Fruit fly (Drosophila melanogaster) whole organism, embryonic: ENCODE data around the gene CG33108.

Source experiments
- ATbp ChIP-seq: fragments of 200-800 bp; sonication (Bioruptor generic); optimal IDR thresholded peaks from 2 replicates; lab custom pipeline; 2017; ENCODE audit warnings: missing biosample characterization, mild to moderate bottlenecking, missing genetic modification characterization, missing genetic modification reagents
- Blimp-1 ChIP-seq: fragments of 200-800 bp; sonication (Bioruptor generic); optimal IDR thresholded peaks from 3 replicates; lab custom pipeline; 2018; ENCODE audit warnings: missing biosample characterization, missing genetic modification characterization, mild to moderate bottlenecking, moderate library complexity, missing genetic modification reagents
- CG10274 ChIP-seq: fragments of 200-800 bp; sonication (Bioruptor generic); optimal IDR thresholded peaks from 3 replicates; lab custom pipeline; 2017; ENCODE audit warnings: missing biosample characterization, mild to moderate bottlenecking, missing genetic modification characterization
- CG10321 ChIP-seq: fragments of 200-800 bp; sonication (Bioruptor generic); IDR thresholded peaks from 2 replicates; pipeline ENCODE4 v1.3.6; 2022; ENCODE audit warnings: missing biosample characterization, missing genetic modification characterization
- CG11456 ChIP-seq: fragments of 200-800 bp; sonication (Bioruptor generic); IDR thresholded peaks from 3 replicates; pipeline ENCODE4 v1.3.6; 2022; ENCODE audit warnings: missing biosample characterization, missing genetic modification characterization
- CG2116 ChIP-seq: fragments of 200-800 bp; sonication (Bioruptor generic); optimal IDR thresholded peaks from 3 replicates; lab custom pipeline; 2018; ENCODE audit warnings: missing biosample characterization, mild to moderate bottlenecking, missing genetic modification characterization
- CG30431 ChIP-seq: fragments of 200-800 bp; sonication (Bioruptor generic); optimal IDR thresholded peaks from 2 replicates; lab custom pipeline; 2017; ENCODE audit warnings: missing biosample characterization, missing genetic modification characterization
- CG31365 ChIP-seq: fragments of 200-800 bp; sonication (Bioruptor generic); optimal IDR thresholded peaks from 2 replicates; lab custom pipeline; 2018; ENCODE audit warnings: missing biosample characterization, mild to moderate bottlenecking, missing genetic modification characterization
- CG32772 ChIP-seq: fragments of 200-800 bp; sonication (Bioruptor generic); IDR thresholded peaks from 2 replicates; pipeline ENCODE4 v1.3.6; 2022; ENCODE audit warnings: missing biosample characterization, missing genetic modification characterization
- CG34422 ChIP-seq: fragments of 200-800 bp; sonication (Bioruptor generic); IDR thresholded peaks from 3 replicates; pipeline ENCODE4 v1.3.6; 2022; ENCODE audit warnings: missing biosample characterization, missing genetic modification characterization
- CG5953 ChIP-seq: fragments of 200-800 bp; sonication (Bioruptor generic); IDR thresholded peaks from 2 replicates; pipeline ENCODE4 v1.3.6; 2022; ENCODE audit warnings: missing biosample characterization, missing genetic modification characterization
- CG6765 ChIP-seq: fragments of 200-800 bp; sonication (Bioruptor generic); optimal IDR thresholded peaks from 3 replicates; lab custom pipeline; 2017; ENCODE audit warnings: missing biosample characterization, mild to moderate bottlenecking, missing genetic modification characterization
- CG6791 ChIP-seq: fragments of 200-800 bp; sonication (Bioruptor generic); IDR thresholded peaks from 3 replicates; pipeline ENCODE4 v1.3.6; 2022; ENCODE audit warnings: missing biosample characterization, missing genetic modification characterization; ENCODE audit not compliant: partially characterized antibody
- Doc2 ChIP-seq: fragments of 200-800 bp; sonication (Bioruptor generic); IDR thresholded peaks from 2 replicates; pipeline ENCODE4 v1.3.6; 2022; ENCODE audit warnings: missing biosample characterization, missing genetic modification characterization
- Dp ChIP-seq: fragments of 200-800 bp; sonication (Bioruptor generic); optimal IDR thresholded peaks from 2 replicates; lab custom pipeline; 2018; ENCODE audit warnings: missing biosample characterization, mild to moderate bottlenecking, missing genetic modification characterization, moderate library complexity
- Fer3 ChIP-seq: fragments of 200-800 bp; sonication (Bioruptor generic); optimal IDR thresholded peaks from 2 replicates; lab custom pipeline; 2018; ENCODE audit warnings: missing biosample characterization, mild to moderate bottlenecking, missing genetic modification characterization, moderate library complexity
- Hand ChIP-seq: fragments of 200-800 bp; sonication (Bioruptor generic); optimal IDR thresholded peaks from 2 replicates; lab custom pipeline; 2017; ENCODE audit warnings: mild to moderate bottlenecking, missing biosample characterization, missing genetic modification reagents, missing genetic modification characterization
- Hr39 ChIP-seq: fragments of >200 bp; optimal IDR thresholded peaks from 2 replicates; lab custom pipeline; 2017
- Hr78 ChIP-seq, 2 experiments: fragments of 200-800 bp in 1 of 2; fragments of >200 bp in 1 of 2; sonication (Bioruptor generic) in 1 of 2; optimal IDR thresholded peaks; 2 replicates each; lab custom pipeline; 2017 to 2019; ENCODE audit warnings: missing biosample characterization in 2 of 2, missing genetic modification characterization in 2 of 2, mild to moderate bottlenecking in 1 of 2, moderate library complexity in 1 of 2
- Lhr ChIP-seq: fragments of 200-800 bp; sonication (Bioruptor generic); optimal IDR thresholded peaks from 3 replicates; lab custom pipeline; 2017; ENCODE audit warnings: mild to moderate bottlenecking, missing biosample characterization, missing genetic modification reagents, missing genetic modification characterization
- MTF-1 ChIP-seq: fragments of 200-800 bp; sonication (Bioruptor generic); optimal IDR thresholded peaks from 2 replicates; lab custom pipeline; 2018; ENCODE audit warnings: missing biosample characterization, mild to moderate bottlenecking, missing genetic modification characterization, borderline replicate concordance
- Max ChIP-seq: fragments of 200-800 bp; sonication (Bioruptor generic); optimal IDR thresholded peaks from 2 replicates; lab custom pipeline; 2016; ENCODE audit warnings: missing biosample characterization, mild to moderate bottlenecking, missing genetic modification characterization
- Med ChIP-seq: fragments of 200-800 bp; sonication (Bioruptor generic); peaks from one replicate; lab custom pipeline; 2016; ENCODE audit warnings: missing biosample characterization, missing genetic modification characterization, mild to moderate bottlenecking, inconsistent platforms, moderate library complexity
- Nf-YB ChIP-seq: fragments of 200-800 bp; sonication (Bioruptor generic); optimal IDR thresholded peaks from 3 replicates; lab custom pipeline; 2019; ENCODE audit warnings: missing biosample characterization, mild to moderate bottlenecking, missing genetic modification characterization, moderate library complexity
- Scr ChIP-seq: fragments of 200-800 bp; sonication (Bioruptor generic); IDR thresholded peaks from 2 replicates; pipeline ENCODE4 v1.3.6; 2022; ENCODE audit warnings: missing biosample characterization, missing genetic modification characterization; ENCODE audit not compliant: partially characterized antibody
- Side ChIP-seq: fragments of 200-800 bp; sonication (Bioruptor generic); optimal IDR thresholded peaks from 2 replicates; lab custom pipeline; 2016; ENCODE audit warnings: missing biosample characterization, missing genetic modification characterization
- Trl ChIP-seq, 3 experiments: fragments of >200 bp in 2 of 3; fragments of 200-800 bp in 1 of 3; sonication (Bioruptor generic) in 1 of 3; optimal IDR thresholded peaks; 2 replicates in 1 of 3; 3 replicates in 2 of 3; lab custom pipeline; 2016 to 2017; ENCODE audit warnings: missing biosample characterization in 1 of 3, missing genetic modification characterization in 1 of 3
- al ChIP-seq: fragments of 200-800 bp; sonication (Bioruptor generic); IDR thresholded peaks from 2 replicates; pipeline ENCODE4 v1.3.6; 2022; ENCODE audit warnings: missing biosample characterization, missing genetic modification characterization
- cg ChIP-seq: fragments of 200-800 bp; sonication (Bioruptor generic); optimal IDR thresholded peaks from 3 replicates; lab custom pipeline; 2019; ENCODE audit warnings: missing biosample characterization, mild to moderate bottlenecking, missing genetic modification characterization, moderate library complexity
- ci ChIP-seq: fragments of 200-800 bp; sonication (Bioruptor generic); IDR thresholded peaks from 3 replicates; pipeline ENCODE4 v1.3.6; 2022; ENCODE audit warnings: missing biosample characterization, missing genetic modification characterization
- crol ChIP-seq: fragments of 200-800 bp; sonication (Bioruptor generic); IDR thresholded peaks from 2 replicates; pipeline ENCODE4 v1.3.6; 2022; ENCODE audit warnings: missing biosample characterization, missing genetic modification characterization
- da ChIP-seq: fragments of 200-800 bp; sonication (Bioruptor generic); optimal IDR thresholded peaks from 2 replicates; lab custom pipeline; 2016; ENCODE audit warnings: missing biosample characterization, missing genetic modification characterization
- fd64A ChIP-seq: fragments of 200-800 bp; sonication (Bioruptor generic); optimal IDR thresholded peaks from 3 replicates; lab custom pipeline; 2018; ENCODE audit warnings: missing biosample characterization, mild to moderate bottlenecking, missing genetic modification characterization
- fd96Cb ChIP-seq: fragments of 200-800 bp; sonication (Bioruptor generic); optimal IDR thresholded peaks from 2 replicates; lab custom pipeline; 2018; ENCODE audit warnings: missing biosample characterization, mild to moderate bottlenecking, missing genetic modification characterization, moderate library complexity
- hb ChIP-seq: fragments of 200-800 bp; sonication (Bioruptor generic); IDR thresholded peaks from 3 replicates; pipeline ENCODE4 v1.3.6; 2022; ENCODE audit warnings: missing biosample characterization, missing genetic modification characterization; ENCODE audit not compliant: partially characterized antibody
- jigr1 ChIP-seq: fragments of 200-800 bp; sonication (Bioruptor generic); IDR thresholded peaks from 3 replicates; pipeline ENCODE4 v1.3.6; 2022; ENCODE audit warnings: missing biosample characterization, missing genetic modification characterization
- klu ChIP-seq: fragments of 200-800 bp; sonication (Bioruptor generic); IDR thresholded peaks from 2 replicates; pipeline ENCODE4 v1.3.6; 2022; ENCODE audit warnings: missing biosample characterization, missing genetic modification characterization
- lov ChIP-seq, 2 experiments: fragments of 200-800 bp in 1 of 2; fragments of >200 bp in 1 of 2; sonication (Bioruptor generic) in 1 of 2; IDR thresholded peaks in 1 of 2; optimal IDR thresholded peaks in 1 of 2; 2 replicates in 1 of 2; 3 replicates in 1 of 2; pipeline versions ENCODE4 v1.3.6 to Lab custom; 2017 to 2022; ENCODE audit warnings: missing biosample characterization in 1 of 2, missing genetic modification characterization in 1 of 2
- phol ChIP-seq: fragments of 200-800 bp; sonication (Bioruptor generic); optimal IDR thresholded peaks from 3 replicates; lab custom pipeline; 2018; ENCODE audit warnings: missing biosample characterization, mild to moderate bottlenecking, missing genetic modification characterization, moderate library complexity
- sd ChIP-seq: fragments of 200-800 bp; sonication (Bioruptor generic); optimal IDR thresholded peaks from 3 replicates; lab custom pipeline; 2018; ENCODE audit warnings: missing biosample characterization, mild to moderate bottlenecking, missing genetic modification characterization, moderate library complexity
- ssp ChIP-seq: fragments of 200-800 bp; sonication (Bioruptor generic); IDR thresholded peaks from 2 replicates; pipeline ENCODE4 v1.3.6; 2022; ENCODE audit warnings: missing biosample characterization, missing genetic modification characterization
- sug ChIP-seq: fragments of 200-800 bp; optimal IDR thresholded peaks from 2 replicates; lab custom pipeline; 2019; ENCODE audit warnings: missing biosample characterization, mild to moderate bottlenecking, missing genetic modification characterization, moderate library complexity
- usp ChIP-seq: fragments of >200 bp; optimal IDR thresholded peaks from 2 replicates; lab custom pipeline; 2017; ENCODE audit warnings: missing biosample characterization, missing genetic modification characterization
- vvl ChIP-seq: fragments of 200-800 bp; sonication (Bioruptor generic); IDR thresholded peaks from 2 replicates; pipeline ENCODE4 v1.3.6; 2022; ENCODE audit warnings: missing biosample characterization, missing genetic modification characterization
- wdn ChIP-seq: fragments of 200-800 bp; sonication (Bioruptor generic); IDR thresholded peaks from 2 replicates; pipeline ENCODE4 v1.3.6; 2022; ENCODE audit warnings: missing biosample characterization, missing genetic modification characterization

Gene CG33108

dm6 chr3R:23971208-23971607, 24.3 kb upstream of the CG33108 start:
- TF ChIP-seq CG34422 (GFP tag; lab: Robert Waterston, UW) (no peak), crol (peak; percentile 81), MTF-1 (GFP tag; lab: Kevin White, UChicago) (peak; percentile 11), ci (GFP tag; lab: Robert Waterston, UW) (peak; percentile 51; the same call in 1 of the 3 replicates), Blimp-1 (GFP tag; lab: Kevin White, UChicago) (peak; percentile 34), cg (GFP tag; lab: Kevin White, UChicago) (peak; percentile 60), fd96Cb (tag; lab: Kevin White, UChicago) (no peak), CG5953 (no peak), ATbp (GFP tag; lab: Kevin White, UChicago) (peak; percentile 31), vvl (GFP tag; lab: Robert Waterston, UW) (peak; percentile 33; the same call in 1 of the 2 replicates), Side (GFP tag; lab: Kevin White, UChicago) (no peak), Hr78 (GFP tag; optimal IDR thresholded peaks at IDR 0.05; lab: Kevin White, UChicago) (peak in 1 of 2 experiments; percentile 43), CG31365 (tag; lab: Kevin White, UChicago) (peak; percentile 89), sug (tag; lab: Kevin White, UChicago) (no peak), fd64A (GFP tag; lab: Kevin White, UChicago) (peak; percentile 11)
- TF ChIP-seq, all 482 proteins: peak for 10

dm6 chr3R:23971764-23972163, 23.7 kb upstream of the CG33108 start:
- peak; percentile 68 for TF ChIP-seq crol
- peak; percentile 56 for TF ChIP-seq Med (GFP tag; lab: Kevin White, UChicago)
- peak; percentile 56 for TF ChIP-seq CG10321
- TF ChIP-seq ssp = no peak
- no peak for TF ChIP-seq Trl (optimal IDR thresholded peaks at IDR 0.05; lab: Kevin White, UChicago)
- no peak for TF ChIP-seq Trl (GFP tag; optimal IDR thresholded peaks at IDR 0.05; lab: Kevin White, UChicago)
- TF ChIP-seq Doc2 (GFP tag; lab: Robert Waterston, UW) = 0 out of 2 replicates have a peak, but pooled peaks have one; percentile 20
- TF ChIP-seq CG11456 (GFP tag; lab: Robert Waterston, UW) = peak; percentile 62; the same call in 1 of the 3 replicates

- TF ChIP-seq Hr39 (peak; percentile 42), hb (GFP tag; lab: Robert Waterston, UW) (peak; percentile 21; the same call in 1 of the 3 replicates), Lhr (no peak), CG6791 (GFP tag; lab: Robert Waterston, UW) (0 out of 3 replicates have a peak, but pooled peaks have one; percentile 7)
These were observed 13.8 kb upstream of the CG33108 start for dm6 chr3R:23981645-23982044.

- TF ChIP-seq lov (optimal IDR thresholded peaks at IDR 0.05; lab: Kevin White, UChicago) (no peak), lov (GFP tag; IDR thresholded peaks at IDR 0.05; lab: Robert Waterston, UW) (no peak), Dp (GFP tag; lab: Kevin White, UChicago) (peak; percentile 24), jigr1 (GFP tag; lab: Robert Waterston, UW) (no peak), usp (no peak), Fer3 (tag; lab: Kevin White, UChicago) (no peak), sd (tag; lab: Kevin White, UChicago) (peak; percentile 100), CG32772 (GFP tag; lab: Robert Waterston, UW) (no peak; the same call in 1 of the 2 replicates), CG2116 (peak; percentile 98), klu (GFP tag; lab: Robert Waterston, UW) (no peak), Scr (peak; percentile 82), phol (tag; lab: Kevin White, UChicago) (peak; percentile 69), Max (GFP tag; lab: Kevin White, UChicago) (no peak), Hand (no peak), al (GFP tag; lab: Robert Waterston, UW) (no peak), da (GFP tag; lab: Kevin White, UChicago) (no peak), wdn (no peak), Nf-YB (GFP tag; lab: Kevin White, UChicago) (no peak), CG10274 (GFP tag; lab: Kevin White, UChicago) (no peak), CG30431 (GFP tag; lab: Kevin White, UChicago) (no peak), CG6765 (no peak)
These were observed 9.0 kb upstream of the CG33108 start, which contains the start of the genes CG13603 and CG5902 for dm6 chr3R:23986479-23986930. CG13603 (minus strand) TSS chr3R:23986569. CG5902 (plus strand) TSS chr3R:23986642.
